Worm (Caenorhabditis elegans): ENCODE results near the gene F35B12.10.

The F35B12.10 gene

ce11 chrV:11604484-11604883 lies 24.6 kb downstream of the F35B12.10 start, which contains the start of gene dhs-20 (continued):
- TF ChIP-seq nhr-42 (GFP tag; IDR thresholded peaks at IDR 0.05) (no peak), nhr-76 (tag; optimal IDR thresholded peaks at IDR 0.05) (no peak), hmg-1.1 (GFP tag; IDR thresholded peaks at IDR 0.05) (no peak), lin-1 (GFP tag; IDR thresholded peaks at IDR 0.05) (no peak), nhr-41 (GFP tag; IDR thresholded peaks at IDR 0.05) (no peak), T20F7.1 (GFP tag; optimal IDR thresholded peaks at IDR 0.05) (no peak), mep-1 (tag; optimal IDR thresholded peaks at IDR 0.05) (no peak), ceh-20 (GFP tag; IDR thresholded peaks at IDR 0.05) (no peak), nhr-28 (tag; optimal IDR thresholded peaks at IDR 0.05) (peak; percentile 60), tra-1 (GFP tag; IDR thresholded peaks at IDR 0.05) (no peak), sdz-12 (GFP tag; optimal IDR thresholded peaks at IDR 0.05) (no peak), nhr-25 (tag; optimal IDR thresholded peaks at IDR 0.05; ENCODE audit: borderline replicate concordance, insufficient read depth) (no peak), ZK546.5 (tag; optimal IDR thresholded peaks at IDR 0.05) (no peak)

- TF ChIP-seq dmd-6 (GFP tag; IDR thresholded peaks at IDR 0.05) (no peak), unc-62 (GFP tag; optimal IDR thresholded peaks at IDR 0.05 in 1 of 2) (peak in 1 of 2 experiments; percentile 18), unc-62 (tag; optimal IDR thresholded peaks at IDR 0.05) (no peak), aha-1 (tag) (peak; percentile 94), ces-1 (GFP tag; optimal IDR thresholded peaks at IDR 0.05) (no peak), zip-2 (tag; optimal IDR thresholded peaks at IDR 0.05) (no peak), nhr-6 (tag; optimal IDR thresholded peaks at IDR 0.05) (no peak), saeg-2 (GFP tag; IDR thresholded peaks at IDR 0.05) (no peak)
Measured at ce11 chrV:11600800-11601199, 28.3 kb downstream of the F35B12.10 start, which contains the start of gene F35B12.9. Gene F35B12.9 (plus strand): TSS chrV:11601171.

- TF ChIP-seq lin-15B (tag; optimal IDR thresholded peaks at IDR 0.05) (no peak), tra-1 (GFP tag; IDR thresholded peaks at IDR 0.05) (no peak), D1046.2 (GFP tag; IDR thresholded peaks at IDR 0.05) (no peak), nhr-42 (GFP tag; IDR thresholded peaks at IDR 0.05) (no peak), hif-1 (tag; optimal IDR thresholded peaks at IDR 0.05) (no peak), nhr-76 (tag; optimal IDR thresholded peaks at IDR 0.05) (no peak), nhr-77 (tag; optimal IDR thresholded peaks at IDR 0.05) (no peak), lin-39 (tag; optimal IDR thresholded peaks at IDR 0.05) (no peak), F37D6.2 (tag; optimal IDR thresholded peaks at IDR 0.05) (no peak), nhr-48 (tag; optimal IDR thresholded peaks at IDR 0.05) (no peak), nhr-10 (tag; optimal IDR thresholded peaks at IDR 0.05) (no peak), aha-1 (tag) (no peak), ceh-32 (tag; optimal IDR thresholded peaks at IDR 0.05; ENCODE audit: poor library complexity) (no peak)
Measured at ce11 chrV:11598807-11599206, 30.3 kb downstream of the F35B12.10 start, which contains the start of gene srx-84. Gene srx-84 (plus strand): TSS chrV:11599107.

ce11 chrV:11593888-11594287 lies 35.2 kb downstream of the F35B12.10 start:
- TF ChIP-seq unc-62 (GFP tag; optimal IDR thresholded peaks at IDR 0.05 in 1 of 2) (peak in 1 of 2 experiments; percentile 94), unc-62 (tag; optimal IDR thresholded peaks at IDR 0.05) (no peak), cey-2 (tag; optimal IDR thresholded peaks at IDR 0.05; ENCODE audit: borderline replicate concordance, insufficient read depth) (no peak)

ce11 chrV:11593427-11593826 lies 35.6 kb downstream of the F35B12.10 start, which contains the start of gene srx-80:
Gene srx-80 (plus strand): TSS chrV:11593727.
- TF ChIP-seq mdl-1 (tag; optimal IDR thresholded peaks at IDR 0.05) = no peak
- no peak for TF ChIP-seq R02D3.7 (tag; optimal IDR thresholded peaks at IDR 0.05)
- TF ChIP-seq F26F4.8 (GFP tag; conservative IDR thresholded peaks at IDR 0.05) = no peak
- no peak for TF ChIP-seq rbr-2 (tag; optimal IDR thresholded peaks at IDR 0.05)
- TF ChIP-seq nhr-42 (GFP tag; IDR thresholded peaks at IDR 0.05) = no peak
- TF ChIP-seq lin-13 (GFP tag; optimal IDR thresholded peaks at IDR 0.05) = no peak
- TF ChIP-seq spr-1 (tag; optimal IDR thresholded peaks at IDR 0.05) = no peak
- TF ChIP-seq sdz-12 (GFP tag; optimal IDR thresholded peaks at IDR 0.05) = no peak
- TF ChIP-seq arid-1 (GFP tag; conservative IDR thresholded peaks at IDR 0.05) = no peak
- no peak for TF ChIP-seq ztf-7 (tag; optimal IDR thresholded peaks at IDR 0.05)
- no peak for TF ChIP-seq nhr-77 (tag; optimal IDR thresholded peaks at IDR 0.05)
- no peak for TF ChIP-seq ZK546.5 (tag; optimal IDR thresholded peaks at IDR 0.05)

Data from whole organism, L4 larva.